Worm (Caenorhabditis elegans) whole organism, midembryonic: ENCODE results near the gene F49C12.3.

Experiments
- T22C8.4 ChIP-seq: fragments of 200-800 bp; sonication (Bioruptor generic); IDR thresholded peaks from 2 replicates; pipeline ENCODE4 v1.3.6; 2022; ENCODE audit warnings: missing genetic modification characterization, missing compliant biosample characterization
- cog-1 ChIP-seq: sonication (generic microtip); optimal IDR thresholded peaks from 2 replicates; lab custom pipeline; 2016; ENCODE audit warnings: missing genetic modification characterization, missing compliant biosample characterization
- flt-1 ChIP-seq: fragments of 200-800 bp; sonication (Bioruptor generic); IDR thresholded peaks from 2 replicates; pipeline ENCODE4 v1.3.6; 2022; ENCODE audit warnings: missing genetic modification characterization, missing compliant biosample characterization
- ref-1 ChIP-seq: fragments of 200-800 bp; sonication (Bioruptor generic); conservative IDR thresholded peaks from 2 replicates; pipeline ENCODE4 v1.3.6; 2022; ENCODE audit warnings: missing genetic modification reagents, missing genetic modification characterization, missing compliant biosample characterization
- tab-1 ChIP-seq: fragments of 200-800 bp; sonication (Bioruptor generic); IDR thresholded peaks from 2 replicates; pipeline ENCODE4 v1.3.6; 2022; ENCODE audit warnings: missing genetic modification characterization, missing compliant biosample characterization
- ztf-23 ChIP-seq: fragments of 200-800 bp; sonication (Bioruptor generic); IDR thresholded peaks from 2 replicates; pipeline ENCODE4 v1.3.6; 2022; ENCODE audit warnings: missing genetic modification reagents, missing genetic modification characterization, missing compliant biosample characterization
- ztf-29 ChIP-seq: fragments of 200-800 bp; sonication (Bioruptor generic); IDR thresholded peaks from 2 replicates; pipeline ENCODE4 v1.3.6; 2022; ENCODE audit warnings: missing genetic modification reagents, missing genetic modification characterization, missing compliant biosample characterization

DNA sequence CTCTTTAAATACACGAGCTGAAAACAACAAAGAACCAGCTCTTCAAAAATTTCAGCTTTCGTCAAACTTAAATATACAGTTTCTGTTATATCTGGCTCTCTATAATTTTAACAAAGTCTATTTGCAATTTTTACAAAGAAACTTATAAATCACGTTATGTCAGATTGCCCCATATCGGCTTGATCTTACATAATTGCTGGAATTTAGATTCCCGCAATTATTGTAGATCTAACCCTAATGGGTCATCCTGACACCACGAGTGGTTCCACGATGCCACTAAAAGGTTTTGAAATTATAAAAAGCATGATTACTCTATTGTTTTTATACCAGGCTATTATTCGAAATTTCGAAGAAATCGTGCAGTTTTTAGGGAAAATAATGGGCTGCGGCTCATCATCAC lies 49.1 kb upstream of the F49C12.3 start, which contains the start of gene Y11D7A.8:
- no peak for TF ChIP-seq cog-1
- no peak for TF ChIP-seq flt-1
- TF ChIP-seq ztf-29 (GFP tag; lab: Robert Waterston, UW): no peak
- TF ChIP-seq ref-1: no peak
- TF ChIP-seq T22C8.4 (GFP tag; lab: Robert Waterston, UW): no peak
- no peak for TF ChIP-seq tab-1
- TF ChIP-seq ztf-23 (GFP tag; lab: Robert Waterston, UW): no peak
